Fruit fly (Drosophila melanogaster): ENCODE data around the gene Set8.

Set8 gene

DNA sequence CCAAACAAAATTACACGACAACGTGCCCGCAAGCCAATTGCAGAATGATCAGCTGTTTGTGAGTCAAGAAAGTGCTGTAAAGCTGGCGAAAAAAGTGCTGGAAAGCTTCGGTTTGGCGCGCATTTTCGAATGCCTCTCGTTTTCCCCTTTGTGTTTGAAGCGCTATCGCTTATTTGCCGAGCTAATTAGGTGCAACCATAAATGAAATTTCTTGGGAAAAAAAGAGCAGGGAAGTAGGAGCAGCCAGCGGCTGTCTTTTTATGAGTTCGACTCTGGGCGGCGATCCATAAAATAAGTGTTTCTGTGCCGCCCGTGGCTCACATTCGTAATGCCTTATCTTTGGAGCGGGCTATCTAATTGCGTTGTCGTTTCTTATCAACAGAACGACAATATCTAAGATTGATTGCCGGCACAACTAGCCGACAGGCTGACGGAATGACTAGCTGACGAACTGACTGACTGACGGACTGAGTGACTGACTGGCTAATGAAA is 45.9 kb downstream of the Set8 start, which contains the start of gene Dnaaf5 (continued):
- TF ChIP-seq CG9437 (GFP tag; optimal IDR thresholded peaks at IDR 0.05) (no peak), CG15696 (tag; optimal IDR thresholded peaks at IDR 0.05) (no peak), CG8089 (GFP tag; optimal IDR thresholded peaks at IDR 0.05) (no peak), Trl (optimal IDR thresholded peaks at IDR 0.05) (no peak), Trl (GFP tag; optimal IDR thresholded peaks at IDR 0.05) (no peak), unc-4 (GFP tag; IDR thresholded peaks at IDR 0.05; ENCODE audit: partially characterized antibody) (no peak), dmrt11E (tag; optimal IDR thresholded peaks at IDR 0.05) (no peak), disco-r (GFP tag; optimal IDR thresholded peaks at IDR 0.05) (no peak), stc (GFP tag; IDR thresholded peaks at IDR 0.05) (0 out of 2 replicates have a peak, but pooled peaks have one; percentile 29), br (optimal IDR thresholded peaks at IDR 0.05) (no peak), nau (GFP tag; optimal IDR thresholded peaks at IDR 0.05) (no peak), E2f1 (GFP tag; IDR thresholded peaks at IDR 0.05) (no peak), CG17568 (GFP tag; optimal IDR thresholded peaks at IDR 0.05) (no peak), CG17361 (GFP tag; IDR thresholded peaks at IDR 0.05) (0 out of 3 replicates have a peak, but pooled peaks have one; percentile 11), row (GFP tag; IDR thresholded peaks at IDR 0.05) (no peak), sima (GFP tag; optimal IDR thresholded peaks at IDR 0.05) (no peak), ab (GFP tag; optimal IDR thresholded peaks at IDR 0.05) (no peak), yki (optimal IDR thresholded peaks at IDR 0.05) (no peak), CG32772 (GFP tag; IDR thresholded peaks at IDR 0.05) (no peak), CG6175 (GFP tag; IDR thresholded peaks at IDR 0.05) (peak; percentile 48; the same call in 1 of the 3 replicates), kah (GFP tag; optimal IDR thresholded peaks at IDR 0.05) (no peak), Spps (tag; optimal IDR thresholded peaks at IDR 0.05) (no peak), CG3847 (GFP tag; IDR thresholded peaks at IDR 0.05) (peak; percentile 34; the same call in 1 of the 2 replicates), Mrtf (GFP tag; IDR thresholded peaks at IDR 0.05) (no peak), Oli (tag; optimal IDR thresholded peaks at IDR 0.05) (no peak), Antp (GFP tag; optimal IDR thresholded peaks at IDR 0.05) (no peak), trh (GFP tag; optimal IDR thresholded peaks at IDR 0.05) (no peak), tap (tag; optimal IDR thresholded peaks at IDR 0.05) (no peak), toy (GFP tag; IDR thresholded peaks at IDR 0.05) (no peak), Lpt (GFP tag; optimal IDR thresholded peaks at IDR 0.05) (no peak), chm (GFP tag; IDR thresholded peaks at IDR 0.05) (no peak), grn (GFP tag; optimal IDR thresholded peaks at IDR 0.05) (peak; percentile 98), Hr78 (GFP tag; optimal IDR thresholded peaks at IDR 0.05) (peak in 1 of 2 experiments; percentile 42), ci (GFP tag; IDR thresholded peaks at IDR 0.05) (peak; percentile 62; the same call in 2 of the 3 replicates), onecut (GFP tag; IDR thresholded peaks at IDR 0.05) (no peak), CG33557 (GFP tag; optimal IDR thresholded peaks at IDR 0.05) (no peak), CG9215 (GFP tag; IDR thresholded peaks at IDR 0.05) (no peak), Rfx (GFP tag; IDR thresholded peaks at IDR 0.05) (0 out of 2 replicates have a peak, but pooled peaks have one; percentile 30), zf30C (GFP tag; optimal IDR thresholded peaks at IDR 0.05) (no peak), Adf1 (GFP tag; IDR thresholded peaks at IDR 0.05) (no peak), bbx (GFP tag; IDR thresholded peaks at IDR 0.05; ENCODE audit: partially characterized antibody) (no peak), CG14965 (GFP tag; optimal IDR thresholded peaks at IDR 0.05; ENCODE audit: borderline replicate concordance) (no peak), CG15601 (tag; optimal IDR thresholded peaks at IDR 0.05) (peak; percentile 15), CG18011 (GFP tag; optimal IDR thresholded peaks at IDR 0.05) (no peak), CkIIα-i1 (GFP tag; IDR thresholded peaks at IDR 0.05) (no peak), CG7928 (GFP tag; optimal IDR thresholded peaks at IDR 0.05) (no peak), ssp (GFP tag; IDR thresholded peaks at IDR 0.05) (no peak), salm (tag; optimal IDR thresholded peaks at IDR 0.05) (no peak), pnt (GFP tag; optimal IDR thresholded peaks at IDR 0.05) (no peak), CG12104 (GFP tag; optimal IDR thresholded peaks at IDR 0.05) (no peak), repo (GFP tag; optimal IDR thresholded peaks at IDR 0.05) (no peak), lmd (GFP tag; IDR thresholded peaks at IDR 0.05) (no peak), CG6683 (GFP tag; optimal IDR thresholded peaks at IDR 0.05) (no peak)

Data from whole organism, embryonic.